Fruit fly (Drosophila melanogaster) whole organism, adult: Measurements from ENCODE around the gene trx.

Experiments used
- CG11617 ChIP-seq: fragments of 200-800 bp; sonication (Bioruptor generic); optimal IDR thresholded peaks from 2 replicates; lab custom pipeline; 2017; ENCODE audit warnings: mild to moderate bottlenecking, missing biosample characterization, missing genetic modification reagents, missing genetic modification characterization
- CG12768 ChIP-seq: fragments of 200-800 bp; sonication (Bioruptor generic); optimal IDR thresholded peaks from 2 replicates; lab custom pipeline; 2017; ENCODE audit warnings: missing biosample characterization, missing genetic modification characterization, mild to moderate bottlenecking, moderate library complexity, missing genetic modification reagents
- CG14711 ChIP-seq: fragments of 200-800 bp; sonication (Bioruptor generic); optimal IDR thresholded peaks from 2 replicates; lab custom pipeline; 2018; ENCODE audit warnings: missing biosample characterization, mild to moderate bottlenecking, missing genetic modification characterization, moderate library complexity
- CG1620 ChIP-seq: fragments of 200-800 bp; sonication (Bioruptor generic); optimal IDR thresholded peaks from 2 replicates; lab custom pipeline; 2016; ENCODE audit warnings: missing biosample characterization, missing genetic modification characterization
- CG33017 ChIP-seq: fragments of 200-800 bp; sonication (Bioruptor generic); optimal IDR thresholded peaks from 2 replicates; lab custom pipeline; 2018; ENCODE audit warnings: missing biosample characterization, mild to moderate bottlenecking, missing genetic modification characterization, moderate library complexity
- CG5204 ChIP-seq: fragments of 200-800 bp; sonication (Bioruptor generic); optimal IDR thresholded peaks from 2 replicates; lab custom pipeline; 2016; ENCODE audit warnings: missing biosample characterization, missing genetic modification characterization
- CG7045 ChIP-seq: fragments of 200-800 bp; sonication (Bioruptor generic); optimal IDR thresholded peaks from 2 replicates; lab custom pipeline; 2017; ENCODE audit warnings: missing biosample characterization, mild to moderate bottlenecking, missing genetic modification characterization
- CG7101 ChIP-seq: fragments of 200-800 bp; sonication (Bioruptor generic); optimal IDR thresholded peaks from 2 replicates; lab custom pipeline; 2018; ENCODE audit warnings: missing biosample characterization, mild to moderate bottlenecking, missing genetic modification characterization, moderate library complexity
- Clk ChIP-seq: fragments of 200-800 bp; sonication (Bioruptor generic); optimal IDR thresholded peaks from 2 replicates; lab custom pipeline; 2017; ENCODE audit warnings: missing biosample characterization, missing genetic modification characterization
- Crg-1 ChIP-seq: fragments of 200-800 bp; sonication (Bioruptor generic); optimal IDR thresholded peaks from 2 replicates; lab custom pipeline; 2016; ENCODE audit warnings: missing biosample characterization, missing genetic modification characterization
- Hr96 ChIP-seq: fragments of 200-800 bp; sonication (Bioruptor generic); optimal IDR thresholded peaks from 2 replicates; lab custom pipeline; 2016; ENCODE audit warnings: missing biosample characterization, missing genetic modification characterization
- Mnt ChIP-seq: fragments of 200-800 bp; sonication (Bioruptor generic); optimal IDR thresholded peaks from 2 replicates; lab custom pipeline; 2016; ENCODE audit warnings: missing biosample characterization, mild to moderate bottlenecking, missing genetic modification characterization
- bab1 ChIP-seq: fragments of 200-800 bp; sonication (Bioruptor generic); optimal IDR thresholded peaks from 3 replicates; lab custom pipeline; 2019; ENCODE audit warnings: missing biosample characterization, mild to moderate bottlenecking, missing genetic modification characterization, moderate library complexity
- cic ChIP-seq: fragments of 200-800 bp; sonication (Bioruptor generic); optimal IDR thresholded peaks from 2 replicates; lab custom pipeline; 2017; ENCODE audit warnings: missing biosample characterization, mild to moderate bottlenecking, missing genetic modification characterization, moderate library complexity
- cnc ChIP-seq, 2 experiments: fragments of >200 bp; optimal IDR thresholded peaks; 2 replicates each; lab custom pipeline; 2017
- kay ChIP-seq: fragments of 200-800 bp; sonication (Bioruptor generic); peaks from one replicate; lab custom pipeline; 2016; ENCODE audit warnings: missing biosample characterization, missing genetic modification characterization, borderline replicate concordance
- ovo ChIP-seq: fragments of 200-800 bp; sonication (Bioruptor generic); optimal IDR thresholded peaks from 2 replicates; lab custom pipeline; 2016; ENCODE audit warnings: missing biosample characterization, missing genetic modification characterization
- pad ChIP-seq: fragments of 200-800 bp; sonication (Bioruptor generic); optimal IDR thresholded peaks from 3 replicates; lab custom pipeline; 2017; ENCODE audit warnings: missing biosample characterization, missing genetic modification characterization, mild to moderate bottlenecking, moderate library complexity, missing genetic modification reagents
- tj ChIP-seq: fragments of 200-800 bp; sonication (Bioruptor generic); optimal IDR thresholded peaks from 3 replicates; lab custom pipeline; 2017; ENCODE audit warnings: missing biosample characterization, mild to moderate bottlenecking, missing genetic modification characterization, moderate library complexity
- toe ChIP-seq: fragments of 200-800 bp; sonication (Bioruptor generic); optimal IDR thresholded peaks from 2 replicates; lab custom pipeline; 2016; ENCODE audit warnings: missing biosample characterization, missing genetic modification characterization

trx gene

dm6 chr3R:14327113-14327466 is 40.4 kb upstream of the trx start:
- TF ChIP-seq Hr96 (no peak), ovo (GFP tag; lab: Kevin White, UChicago) (no peak), Mnt (no peak), toe (no peak), CG12768 (GFP tag; lab: Kevin White, UChicago) (no peak), Clk (no peak), cic (GFP tag; lab: Kevin White, UChicago) (no peak), kay (GFP tag; lab: Kevin White, UChicago) (no peak), CG1620 (GFP tag; lab: Kevin White, UChicago) (no peak), cnc (optimal IDR thresholded peaks at IDR 0.05; lab: Kevin White, UChicago) (no peak), CG11617 (GFP tag; lab: Kevin White, UChicago) (no peak), Crg-1 (GFP tag; lab: Kevin White, UChicago) (no peak), CG7045 (no peak), CG14711 (tag; lab: Kevin White, UChicago) (no peak), tj (GFP tag; lab: Kevin White, UChicago) (no peak), bab1 (GFP tag; lab: Kevin White, UChicago) (no peak)

dm6 chr3R:14326250-14327112 is 39.8 kb upstream of the trx start, which contains the start of the genes Afti and ATPsynE:
Gene Afti (minus strand): TSS chr3R:14326689.
Gene ATPsynE (plus strand): TSS chr3R:14326947.
- TF ChIP-seq CG1620 (GFP tag; lab: Kevin White, UChicago) (peak; percentile 77), CG7045 (peak; percentile 77), tj (GFP tag; lab: Kevin White, UChicago) (peak; percentile 62), Clk (peak; percentile 79), cic (GFP tag; lab: Kevin White, UChicago) (no peak), toe (no peak), cnc (optimal IDR thresholded peaks at IDR 0.05; lab: Kevin White, UChicago) (no peak), CG14711 (tag; lab: Kevin White, UChicago) (peak; percentile 30), CG11617 (GFP tag; lab: Kevin White, UChicago) (peak; percentile 75), Crg-1 (GFP tag; lab: Kevin White, UChicago) (peak; percentile 41), CG7101 (tag; lab: Kevin White, UChicago) (peak; percentile 66), ovo (GFP tag; lab: Kevin White, UChicago) (peak; percentile 84), Hr96 (no peak), pad (peak; percentile 44), CG33017 (tag; lab: Kevin White, UChicago) (peak; percentile 56), CG12768 (GFP tag; lab: Kevin White, UChicago) (peak; percentile 77), kay (GFP tag; lab: Kevin White, UChicago) (no peak), Mnt (peak; percentile 44), CG5204 (no peak), bab1 (GFP tag; lab: Kevin White, UChicago) (no peak)

DNA sequence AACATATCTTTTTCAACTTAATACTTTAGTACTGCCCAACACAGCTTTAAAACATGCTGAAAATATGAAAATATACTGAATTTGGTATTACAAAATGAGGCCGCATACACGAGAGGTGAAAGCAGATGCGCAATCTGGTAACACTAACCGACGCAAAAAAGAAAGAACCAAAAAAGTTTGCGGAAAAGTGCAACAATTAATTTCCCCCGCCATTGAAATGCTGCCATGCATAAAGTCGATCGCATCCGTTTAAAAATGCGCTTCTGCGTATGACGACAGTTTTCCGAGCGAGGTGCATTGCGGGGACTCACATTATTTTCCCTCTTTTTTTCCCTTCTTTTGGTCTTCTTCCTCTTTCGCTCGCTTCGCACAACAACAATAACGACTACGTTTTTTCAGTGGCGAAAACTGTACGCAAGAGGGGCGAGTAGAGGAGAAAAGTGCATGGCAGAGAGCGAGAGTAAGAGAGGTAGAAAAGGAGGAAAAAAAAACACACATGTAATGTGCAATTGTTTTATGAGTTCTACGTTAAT is 29.3 kb upstream of the trx start, which contains the start of gene Set8:
Gene Set8, plus strand, starts transcription at position 127 of the 533 bp plus-strand sequence.
- peak; percentile 67 for TF ChIP-seq pad
- TF ChIP-seq CG7101 (tag; lab: Kevin White, UChicago), result no peak
- TF ChIP-seq CG7045, result no peak
- TF ChIP-seq CG33017 (tag; lab: Kevin White, UChicago), result peak; percentile 56
- no peak for TF ChIP-seq toe
- peak; percentile 74 for TF ChIP-seq cic (GFP tag; lab: Kevin White, UChicago)
- TF ChIP-seq Hr96, result no peak
- no peak for TF ChIP-seq ovo (GFP tag; lab: Kevin White, UChicago)
- TF ChIP-seq CG1620 (GFP tag; lab: Kevin White, UChicago), result no peak
- no peak for TF ChIP-seq Clk
- no peak for TF ChIP-seq cnc (optimal IDR thresholded peaks at IDR 0.05; lab: Kevin White, UChicago)
- TF ChIP-seq Crg-1 (GFP tag; lab: Kevin White, UChicago), result peak; percentile 36
- peak; percentile 56 for TF ChIP-seq bab1 (GFP tag; lab: Kevin White, UChicago)
- peak; percentile 70 for TF ChIP-seq CG12768 (GFP tag; lab: Kevin White, UChicago)
- TF ChIP-seq CG14711 (tag; lab: Kevin White, UChicago), result peak; percentile 33
- peak; percentile 56 for TF ChIP-seq CG11617 (GFP tag; lab: Kevin White, UChicago)
- no peak for TF ChIP-seq kay (GFP tag; lab: Kevin White, UChicago)
- TF ChIP-seq CG5204, result no peak
- peak; percentile 86 for TF ChIP-seq Mnt
- TF ChIP-seq tj (GFP tag; lab: Kevin White, UChicago), result peak; percentile 34

DNA sequence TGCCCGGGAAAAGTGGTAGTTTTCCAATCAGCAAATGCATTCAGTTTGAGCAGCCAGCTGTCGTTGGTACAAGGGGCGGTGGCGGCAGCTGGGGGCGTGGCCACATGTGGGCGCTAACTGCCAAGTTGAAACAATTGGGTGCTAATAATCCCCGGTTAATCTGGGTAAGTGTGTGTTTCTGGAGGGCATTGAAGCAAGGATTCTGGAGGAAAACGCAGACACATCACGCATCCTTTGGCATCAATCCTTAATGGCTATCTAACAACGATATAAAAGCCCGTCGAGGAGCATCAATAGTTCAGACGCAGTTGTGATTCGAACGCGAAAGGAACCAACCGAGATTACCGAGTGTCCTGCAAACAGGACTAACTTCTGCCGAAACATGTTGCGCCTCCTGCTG is 27.9 kb upstream of the trx start, which contains the start of gene Crz:
Gene Crz, plus strand, starts transcription at position 301 of the 400 bp plus-strand sequence.
- no peak for TF ChIP-seq CG7045
- TF ChIP-seq Crg-1 (GFP tag; lab: Kevin White, UChicago), result no peak
- TF ChIP-seq ovo (GFP tag; lab: Kevin White, UChicago), result no peak

DNA sequence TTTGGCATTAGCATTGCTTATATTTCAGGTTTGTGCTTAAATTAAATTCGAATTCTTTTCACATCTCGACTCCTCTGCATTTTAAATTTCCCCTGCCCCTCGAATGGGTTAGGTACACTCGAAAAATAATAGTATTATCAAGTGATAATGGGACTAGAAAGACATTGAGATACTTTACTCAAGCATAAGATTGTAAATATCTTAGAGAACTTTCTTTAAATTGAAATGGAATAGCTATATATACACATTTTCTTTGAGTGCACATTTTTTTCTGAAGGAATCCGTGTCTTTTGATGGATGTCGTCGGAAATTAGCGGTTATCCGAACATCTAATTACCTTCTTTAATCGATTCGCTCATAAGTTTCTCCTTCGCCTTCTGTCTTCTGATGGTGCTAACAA is 24.3 kb upstream of the trx start:
- TF ChIP-seq CG33017 (tag; lab: Kevin White, UChicago) (no peak), pad (no peak), CG5204 (no peak), bab1 (GFP tag; lab: Kevin White, UChicago) (no peak), kay (GFP tag; lab: Kevin White, UChicago) (no peak), CG11617 (GFP tag; lab: Kevin White, UChicago) (no peak), cnc (optimal IDR thresholded peaks at IDR 0.05; lab: Kevin White, UChicago) (no peak), Mnt (no peak), tj (GFP tag; lab: Kevin White, UChicago) (no peak), CG12768 (GFP tag; lab: Kevin White, UChicago) (no peak), CG14711 (tag; lab: Kevin White, UChicago) (no peak), ovo (GFP tag; lab: Kevin White, UChicago) (no peak), cic (GFP tag; lab: Kevin White, UChicago) (no peak), Hr96 (no peak), CG7045 (no peak), CG1620 (GFP tag; lab: Kevin White, UChicago) (no peak)
